Fruit fly (Drosophila melanogaster): ENCODE results near the gene Ppm1.

DNA sequence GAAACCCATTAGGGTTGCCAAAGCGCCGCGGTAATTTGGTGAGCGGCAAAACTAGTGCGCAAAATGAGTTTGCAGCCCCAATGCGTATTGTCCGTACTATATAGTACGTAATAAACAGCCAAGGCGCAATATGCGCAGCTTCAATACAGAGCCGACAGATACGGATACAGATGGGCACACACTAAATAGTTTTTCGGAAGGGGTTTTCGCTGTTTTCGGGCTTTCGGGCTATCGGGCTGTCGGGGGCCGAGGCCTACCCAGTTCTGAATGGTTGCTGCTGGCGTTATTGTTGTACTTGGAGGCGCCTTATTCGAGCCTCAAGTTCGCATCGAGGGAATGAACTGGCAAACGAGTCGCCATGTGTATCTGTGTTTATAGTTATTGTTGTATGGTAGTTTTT, 49.5 kb downstream of the Ppm1 start:
- TF ChIP-seq CG10669 (GFP tag; optimal IDR thresholded peaks at IDR 0.05) = no peak
- no peak for TF ChIP-seq esn (GFP tag; optimal IDR thresholded peaks at IDR 0.05)
- TF ChIP-seq CG10631 (GFP tag; optimal IDR thresholded peaks at IDR 0.05) = no peak
